Worm (Caenorhabditis elegans): ENCODE data around the gene ule-5.

ule-5 gene

ce11 chrX:11878109-11878508, 4.8 kb upstream of the ule-5 start, which contains the start of gene Y62H9A.2:
Y62H9A.2 (minus strand) TSS chrX:11878209.
- no peak for TF ChIP-seq egl-27 (tag; optimal IDR thresholded peaks at IDR 0.05)
- TF ChIP-seq ceh-90 (tag; optimal IDR thresholded peaks at IDR 0.05), result no peak
- TF ChIP-seq jun-1 (tag; optimal IDR thresholded peaks at IDR 0.05), result no peak
- TF ChIP-seq dsc-1 (tag; optimal IDR thresholded peaks at IDR 0.05), result no peak
- TF ChIP-seq nhr-84 (tag; optimal IDR thresholded peaks at IDR 0.05), result no peak
- TF ChIP-seq efl-1 (optimal IDR thresholded peaks at IDR 0.05), result no peak
- TF ChIP-seq efl-1 (GFP tag; optimal IDR thresholded peaks at IDR 0.05 in 1 of 2), result peak in 1 of 2 experiments; percentile 45

DNA sequence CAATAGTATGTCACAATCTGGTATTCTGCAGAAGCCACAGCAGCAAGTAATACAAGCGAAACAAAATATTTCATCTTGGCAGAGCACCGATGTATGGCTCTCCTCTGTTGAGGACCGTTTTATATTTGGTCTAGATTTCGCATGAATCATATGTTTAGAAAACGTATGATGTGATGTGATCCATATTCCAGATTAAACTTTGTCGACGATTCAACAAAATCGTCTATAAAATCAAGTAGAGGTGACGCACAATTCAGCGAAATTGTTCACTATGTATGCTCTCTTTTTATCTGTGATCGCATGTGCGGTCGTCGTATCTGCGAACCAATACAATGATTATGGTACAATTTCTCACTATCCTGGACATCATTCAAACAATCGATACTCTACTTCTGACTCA, 3.1 kb upstream of the ule-5 start, which contains the start of the genes Y62H9A.3 and Y62H9A.4:
TSS of gene Y62H9A.3 (minus strand) at position 101 of the 400 bp plus-strand sequence.
TSS of gene Y62H9A.4 (plus strand) at position 256 of the 400 bp plus-strand sequence.
- TF ChIP-seq ztf-4 (tag; optimal IDR thresholded peaks at IDR 0.05), result no peak
- TF ChIP-seq unc-98 (GFP tag; IDR thresholded peaks at IDR 0.05), result no peak
- TF ChIP-seq sox-4 (tag; optimal IDR thresholded peaks at IDR 0.05), result no peak
- no peak for TF ChIP-seq vab-15 (tag; optimal IDR thresholded peaks at IDR 0.05)
- no peak for TF ChIP-seq F16B12.6 (tag; optimal IDR thresholded peaks at IDR 0.05)
- no peak for TF ChIP-seq Y116A8C.19 (tag; optimal IDR thresholded peaks at IDR 0.05; ENCODE audit: borderline replicate concordance)
- TF ChIP-seq sup-37 (GFP tag; optimal IDR thresholded peaks at IDR 0.05), result no peak
- TF ChIP-seq nhr-19 (GFP tag; conservative IDR thresholded peaks at IDR 0.05), result no peak
- no peak for TF ChIP-seq snu-23 (GFP tag; optimal IDR thresholded peaks at IDR 0.05)
- TF ChIP-seq jun-1 (tag; optimal IDR thresholded peaks at IDR 0.05), result no peak
- no peak for TF ChIP-seq ces-1 (GFP tag; optimal IDR thresholded peaks at IDR 0.05)
- TF ChIP-seq aly-2 (tag; optimal IDR thresholded peaks at IDR 0.05), result no peak
- TF ChIP-seq ama-1 (optimal IDR thresholded peaks at IDR 0.05), result no peak
- TF ChIP-seq swsn-7 (tag; optimal IDR thresholded peaks at IDR 0.05), result no peak
- no peak for TF ChIP-seq nhr-90 (tag; optimal IDR thresholded peaks at IDR 0.05; ENCODE audit: poor library complexity)
- no peak for TF ChIP-seq snpc-4 (tag; optimal IDR thresholded peaks at IDR 0.05)
- TF ChIP-seq nhr-84 (tag; optimal IDR thresholded peaks at IDR 0.05), result no peak
- no peak for TF ChIP-seq ceh-82 (tag; optimal IDR thresholded peaks at IDR 0.05)
- no peak for TF ChIP-seq skn-1 (tag; optimal IDR thresholded peaks at IDR 0.05)
- TF ChIP-seq pqm-1 (tag; optimal IDR thresholded peaks at IDR 0.05), result no peak

ce11 chrX:11885577-11885976, 2.6 kb downstream of the ule-5 start, which contains the start of gene Y62H9A.7:
Y62H9A.7 (minus strand) TSS chrX:11885677.
- TF ChIP-seq ceh-63 (GFP tag; optimal IDR thresholded peaks at IDR 0.05), result no peak

ce11 chrX:11892328-11892727, 9.4 kb downstream of the ule-5 start, which contains the start of gene Y62H9A.8:
Y62H9A.8 (minus strand) TSS chrX:11892428.
- TF ChIP-seq lir-3 (tag; optimal IDR thresholded peaks at IDR 0.05; ENCODE audit: poor library complexity), result no peak
- TF ChIP-seq nhr-77 (tag; optimal IDR thresholded peaks at IDR 0.05), result no peak
- no peak for TF ChIP-seq skn-1 (tag; optimal IDR thresholded peaks at IDR 0.05)
- TF ChIP-seq dpl-1 (GFP tag; optimal IDR thresholded peaks at IDR 0.05), result no peak
- no peak for TF ChIP-seq hlh-17 (GFP tag; optimal IDR thresholded peaks at IDR 0.05; ENCODE audit: borderline replicate concordance)
- no peak for TF ChIP-seq fos-1 (tag; optimal IDR thresholded peaks at IDR 0.05)
- TF ChIP-seq egl-27 (tag; optimal IDR thresholded peaks at IDR 0.05), result no peak
- no peak for TF ChIP-seq alr-1 (tag; optimal IDR thresholded peaks at IDR 0.05; ENCODE audit: borderline replicate concordance)

DNA sequence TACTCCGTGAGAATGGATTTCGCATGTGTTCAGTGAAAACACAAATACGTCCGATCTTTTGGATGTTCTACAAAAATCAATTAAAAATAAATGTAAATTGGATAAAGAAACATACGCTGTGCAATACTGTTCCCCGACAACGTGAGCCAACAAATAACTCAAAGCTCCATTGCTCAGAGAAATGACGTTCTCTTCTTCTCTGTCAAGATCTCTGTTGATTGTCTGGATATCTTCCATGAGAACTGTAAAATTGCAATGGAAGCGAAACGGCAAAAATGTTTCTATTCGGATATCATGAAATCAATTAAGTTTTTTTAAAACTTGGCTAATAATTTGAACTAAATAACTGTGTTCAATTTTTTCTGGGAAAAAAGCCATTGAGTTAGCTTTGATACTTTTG, 13.8 kb downstream of the ule-5 start:
- TF ChIP-seq blmp-1 (tag; optimal IDR thresholded peaks at IDR 0.05) (no peak), nhr-19 (GFP tag; conservative IDR thresholded peaks at IDR 0.05) (no peak), fkh-4 (tag; optimal IDR thresholded peaks at IDR 0.05; ENCODE audit: borderline replicate concordance) (no peak), alr-1 (tag; optimal IDR thresholded peaks at IDR 0.05; ENCODE audit: borderline replicate concordance) (no peak), ztf-11 (tag; optimal IDR thresholded peaks at IDR 0.05) (no peak), C04F5.9 (tag; optimal IDR thresholded peaks at IDR 0.05) (no peak), tlp-1 (tag; optimal IDR thresholded peaks at IDR 0.05) (no peak), skn-1 (tag; optimal IDR thresholded peaks at IDR 0.05) (no peak), ama-1 (optimal IDR thresholded peaks at IDR 0.05) (no peak), ceh-88 (GFP tag; IDR thresholded peaks at IDR 0.05) (no peak), ztf-4 (tag; optimal IDR thresholded peaks at IDR 0.05) (no peak), swsn-7 (tag; optimal IDR thresholded peaks at IDR 0.05) (no peak), grh-1 (GFP tag; IDR thresholded peaks at IDR 0.05) (no peak), efl-1 (optimal IDR thresholded peaks at IDR 0.05) (no peak), efl-1 (GFP tag; optimal IDR thresholded peaks at IDR 0.05 in 1 of 2) (no peak), hpl-2 (GFP tag; optimal IDR thresholded peaks at IDR 0.05) (no peak)

Measured in whole organism, L1 larva.